Fruit fly (Drosophila melanogaster): ENCODE results near the gene CG13059.

DNA sequence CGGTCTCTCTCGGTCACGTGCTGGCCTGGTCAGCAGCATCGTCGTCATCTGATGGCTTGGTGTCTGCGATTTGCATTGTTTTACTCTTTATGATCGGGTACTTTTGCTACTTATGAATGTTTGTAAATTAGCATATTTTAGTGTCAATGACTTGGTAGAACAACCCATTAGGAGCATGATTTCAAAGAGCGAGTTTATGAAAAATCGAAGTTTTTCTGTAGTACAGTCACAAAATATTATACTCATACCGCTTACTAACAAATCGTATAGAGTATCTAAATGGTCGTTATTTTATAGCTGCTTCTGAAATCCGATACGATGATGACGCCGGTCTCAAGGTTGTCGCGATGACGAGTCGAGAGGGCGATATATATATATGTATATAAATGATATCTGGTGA is 37.2 kb upstream of the CG13059 start:
- TF ChIP-seq Crg-1 (GFP tag; optimal IDR thresholded peaks at IDR 0.05) (no peak), cnc (optimal IDR thresholded peaks at IDR 0.05) (no peak), CG11617 (GFP tag; optimal IDR thresholded peaks at IDR 0.05) (no peak)
